Worm (Caenorhabditis elegans): ENCODE measurements around the gene sru-3.

Gene sru-3

DNA sequence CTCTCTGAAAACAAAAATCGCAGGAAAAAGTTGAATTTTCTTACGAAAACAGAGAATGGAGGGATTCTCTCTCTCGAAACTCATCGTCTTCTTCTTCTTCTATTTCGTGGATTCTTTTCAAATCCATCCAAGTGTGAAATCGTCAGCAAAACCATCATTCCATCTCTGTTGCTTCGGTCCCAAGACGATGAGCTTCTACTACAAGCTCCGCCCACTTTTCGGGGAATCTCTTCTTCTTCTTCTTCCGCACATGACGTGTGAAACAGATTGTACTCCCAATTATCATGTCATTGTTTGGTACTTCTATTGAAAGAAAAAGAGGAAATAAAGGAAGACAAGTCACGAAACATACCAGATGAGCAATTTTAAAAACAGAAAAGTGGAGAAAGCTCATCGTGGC, 26.7 kb downstream of the sru-3 start (continued):
- TF ChIP-seq zim-3 (tag; optimal IDR thresholded peaks at IDR 0.05): no peak

DNA sequence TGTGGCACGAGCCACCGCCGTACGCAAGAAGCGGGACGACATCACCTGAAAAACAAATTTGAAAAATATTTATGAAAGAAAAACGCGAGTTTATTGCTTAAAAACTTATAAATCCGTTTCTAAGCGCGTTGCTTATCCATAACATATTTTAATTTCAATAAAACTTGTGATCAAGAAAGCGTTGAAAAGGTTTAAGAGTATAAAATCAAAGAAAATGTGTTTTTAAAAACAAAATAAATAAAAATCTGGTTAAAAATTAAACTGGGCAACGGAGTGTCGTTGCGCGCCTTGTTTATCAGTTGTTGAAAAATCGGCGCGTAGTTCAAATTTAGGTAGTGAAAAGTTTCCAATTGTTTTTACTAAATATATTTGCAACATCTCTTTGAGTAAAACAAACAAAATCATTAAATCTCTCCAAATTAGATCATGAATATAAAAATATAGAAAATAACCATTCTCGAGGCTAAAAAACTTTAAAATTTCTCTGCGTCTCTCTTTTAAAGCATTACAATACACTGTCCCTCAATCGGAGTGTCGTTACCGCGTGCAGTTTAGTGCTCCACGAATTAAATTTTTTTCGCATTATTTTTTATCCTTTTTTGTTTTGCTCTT, 28.5 kb downstream of the sru-3 start, which contains the start of gene ndua-5:
Gene ndua-5, minus strand, starts transcription at position 51 of the 612 bp plus-strand sequence.
- TF ChIP-seq attf-3 (GFP tag; conservative IDR thresholded peaks at IDR 0.05): peak; percentile 93
- no peak for TF ChIP-seq ets-4 (GFP tag; optimal IDR thresholded peaks at IDR 0.05)
- peak; percentile 81 for TF ChIP-seq hmg-1.2 (GFP tag; IDR thresholded peaks at IDR 0.05)
- TF ChIP-seq B0261.1 (tag; optimal IDR thresholded peaks at IDR 0.05): no peak
- peak in 1 of 3 experiments; percentile 61 for TF ChIP-seq lin-35 (GFP tag; optimal IDR thresholded peaks at IDR 0.05)
- peak; percentile 53 for TF ChIP-seq dpl-1 (GFP tag; optimal IDR thresholded peaks at IDR 0.05)
- peak; percentile 56 for TF ChIP-seq efl-1 (GFP tag; optimal IDR thresholded peaks at IDR 0.05)
- TF ChIP-seq snpc-4 (GFP tag; optimal IDR thresholded peaks at IDR 0.05): no peak
- peak in 2 of 4 experiments; percentile 10 to 62 for TF ChIP-seq snpc-4 (tag; optimal IDR thresholded peaks at IDR 0.05)
- TF ChIP-seq bed-2 (GFP tag; IDR thresholded peaks at IDR 0.05): no peak
- TF ChIP-seq lin-54 (GFP tag; optimal IDR thresholded peaks at IDR 0.05): peak; percentile 80

DNA sequence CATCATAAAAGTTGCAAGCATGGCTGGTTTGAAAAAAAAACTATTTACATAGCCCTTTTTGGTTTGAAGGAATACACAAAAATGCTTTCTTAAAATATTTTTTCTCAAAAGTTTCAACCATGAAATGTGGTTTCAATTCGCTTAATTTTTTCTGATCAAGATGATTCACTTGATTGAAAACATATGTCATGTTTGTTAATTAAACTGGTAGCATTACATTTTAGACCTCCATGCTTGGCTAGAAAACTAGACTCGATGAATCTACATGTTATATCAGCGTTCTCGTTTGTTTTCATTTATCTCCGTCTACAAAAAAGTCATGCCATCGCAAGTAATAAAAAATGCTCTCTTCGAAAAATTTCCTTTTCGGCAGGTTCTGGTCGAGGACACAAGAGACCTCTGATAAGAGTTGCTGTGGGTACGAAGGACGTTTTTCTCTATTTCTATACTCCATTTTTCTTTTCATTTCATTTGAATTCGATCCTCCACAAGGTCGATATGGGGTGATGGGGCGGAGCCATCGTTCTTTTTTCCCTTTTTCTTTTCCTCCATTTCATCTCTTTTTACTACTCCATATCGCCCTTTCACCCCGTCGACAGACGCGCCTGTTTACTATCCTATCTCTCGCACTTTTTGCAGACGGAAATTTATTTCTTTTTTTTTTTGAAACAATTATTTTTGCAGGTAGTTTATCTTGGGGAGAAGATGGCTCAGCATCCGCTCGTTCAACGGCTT, 29.4 kb downstream of the sru-3 start, which contains the start of gene elo-1:
Gene elo-1, plus strand, starts transcription at position 685 of the 735 bp plus-strand sequence.
- TF ChIP-seq nfyb-1 (GFP tag; IDR thresholded peaks at IDR 0.05) (peak; percentile 62; the same call in 1 of the 2 replicates), let-526 (GFP tag; IDR thresholded peaks at IDR 0.05) (no peak), Y67H2A.10 (GFP tag; conservative IDR thresholded peaks at IDR 0.05) (no peak), attf-3 (GFP tag; conservative IDR thresholded peaks at IDR 0.05) (no peak), madf-8 (GFP tag; conservative IDR thresholded peaks at IDR 0.05) (no peak), ekl-4 (GFP tag; IDR thresholded peaks at IDR 0.05) (no peak), hmg-1.2 (GFP tag; IDR thresholded peaks at IDR 0.05) (no peak), snpc-1.1 (tag; optimal IDR thresholded peaks at IDR 0.05; ENCODE audit: insufficient read depth) (no peak), atf-7 (tag; optimal IDR thresholded peaks at IDR 0.05) (peak; percentile 1), nfya-1 (tag; optimal IDR thresholded peaks at IDR 0.05; ENCODE audit: borderline replicate concordance, insufficient read depth) (no peak), nfya-2 (GFP tag; IDR thresholded peaks at IDR 0.05) (no peak), nhr-120 (GFP tag; IDR thresholded peaks at IDR 0.05) (no peak), pbrm-1 (GFP tag; IDR thresholded peaks at IDR 0.05) (no peak), lin-26 (GFP tag; IDR thresholded peaks at IDR 0.05) (no peak; the same call in 1 of the 2 replicates), B0035.1 (tag; optimal IDR thresholded peaks at IDR 0.05) (no peak), T07F8.4 (tag; optimal IDR thresholded peaks at IDR 0.05) (no peak), lin-40 (tag; optimal IDR thresholded peaks at IDR 0.05) (peak; percentile 51), somi-1 (GFP tag; optimal IDR thresholded peaks at IDR 0.05) (no peak), F57C9.4 (tag; optimal IDR thresholded peaks at IDR 0.05) (no peak), tbp1 (GFP tag; optimal IDR thresholded peaks at IDR 0.05) (peak; percentile 2), madf-10 (tag; optimal IDR thresholded peaks at IDR 0.05) (peak; percentile 14), hsf-1 (GFP tag; IDR thresholded peaks at IDR 0.05) (no peak), fkh-3 (tag; optimal IDR thresholded peaks at IDR 0.05) (no peak), B0336.3 (GFP tag; IDR thresholded peaks at IDR 0.05) (peak; percentile 44; the same call in 1 of the 2 replicates), nhr-80 (tag; optimal IDR thresholded peaks at IDR 0.05) (peak; percentile 98), bed-1 (GFP tag; IDR thresholded peaks at IDR 0.05) (no peak), let-607 (tag; optimal IDR thresholded peaks at IDR 0.05) (peak in 1 of 2 experiments; percentile 8), egrh-3 (GFP tag; IDR thresholded peaks at IDR 0.05) (no peak), F10E7.11 (tag; optimal IDR thresholded peaks at IDR 0.05) (no peak), lin-54 (GFP tag; optimal IDR thresholded peaks at IDR 0.05) (peak; percentile 29), lsy-27 (tag; optimal IDR thresholded peaks at IDR 0.05; ENCODE audit: borderline replicate concordance, insufficient read depth) (no peak), egl-44 (GFP tag; IDR thresholded peaks at IDR 0.05) (0 out of 2 replicates have a peak, but pooled peaks have one; percentile 61), nhr-27 (tag; optimal IDR thresholded peaks at IDR 0.05) (no peak)

Data from whole organism, young adult.